Worm (Caenorhabditis elegans) whole organism, late embryonic: ENCODE measurements around the gene rpn-12.

Experiments
- ceh-22 ChIP-seq: sonication (generic microtip); optimal IDR thresholded peaks from 2 replicates; lab custom pipeline; 2017; ENCODE audit warnings: missing biosample characterization, missing genetic modification characterization
- ceh-9 ChIP-seq: sonication (generic microtip); optimal IDR thresholded peaks from 2 replicates; lab custom pipeline; 2016; ENCODE audit warnings: mild to moderate bottlenecking, missing genetic modification characterization, inconsistent platforms, missing compliant biosample characterization
- hlh-6 ChIP-seq: sonication (generic microtip); optimal IDR thresholded peaks from 2 replicates; lab custom pipeline; 2016; ENCODE audit warnings: missing genotype, missing genetic modification characterization, missing compliant biosample characterization
- mec-3 ChIP-seq: sonication (generic microtip); optimal IDR thresholded peaks from 2 replicates; lab custom pipeline; 2016; ENCODE audit warnings: borderline replicate concordance, missing genetic modification characterization, missing compliant biosample characterization
- nhr-11 ChIP-seq: fragments of 150-350 bp; optimal IDR thresholded peaks from 2 replicates; lab custom pipeline; 2014; ENCODE audit warnings: missing biosample characterization, missing genetic modification characterization
- nhr-232 ChIP-seq: sonication (generic microtip); optimal IDR thresholded peaks from 2 replicates; lab custom pipeline; 2016; ENCODE audit warnings: missing genetic modification characterization, missing compliant biosample characterization
- ref-2 ChIP-seq: sonication (generic microtip); optimal IDR thresholded peaks from 2 replicates; lab custom pipeline; 2016; ENCODE audit warnings: missing genetic modification characterization, missing compliant biosample characterization

ce11 chrII:11632689-11633088 lies 20.2 kb upstream of the rpn-12 start:
- TF ChIP-seq nhr-232 (no peak), ceh-9 (tag; lab: Kevin White, UChicago) (no peak), ref-2 (tag; lab: Kevin White, UChicago) (peak; percentile 19), mec-3 (tag; lab: Kevin White, UChicago) (no peak), nhr-11 (tag; lab: Kevin White, UChicago) (no peak), hlh-6 (tag; lab: Kevin White, UChicago) (peak; percentile 27), ceh-22 (no peak)
